Worm (Caenorhabditis elegans): ENCODE results near the gene str-136.

- TF ChIP-seq W03F9.2 (tag; optimal IDR thresholded peaks at IDR 0.05) (no peak), him-1 (tag; optimal IDR thresholded peaks at IDR 0.05) (no peak), dao-5 (tag; optimal IDR thresholded peaks at IDR 0.05) (no peak)
Measured at ce11 chrV:8327080-8327479, 48.4 kb upstream of the str-136 start.

Measured in whole organism, L4/young adult.